Worm (Caenorhabditis elegans) whole organism, L4 larva: Measurements from ENCODE around the gene F35A5.2.
A peak's percentile ranks its signal among the peaks of the same experiment; 100 is the strongest.

Source experiments
- F37D6.2 ChIP-seq: sonication (generic microtip); optimal IDR thresholded peaks from 2 replicates; lab custom pipeline; 2016; ENCODE audit warnings: mild to moderate bottlenecking, missing genetic modification characterization, missing compliant biosample characterization
- Y75B8A.6 ChIP-seq: fragments of 200-800 bp; sonication (Bioruptor generic); IDR thresholded peaks from 2 replicates; pipeline ENCODE4 v1.3.6; 2022; ENCODE audit warnings: missing genetic modification reagents, missing genetic modification characterization, missing compliant biosample characterization
- aha-1 ChIP-seq: fragments of 150-350 bp; peaks from one replicate; lab custom pipeline; 2014; ENCODE audit warnings: missing biosample characterization, missing genetic modification characterization
- ama-1 ChIP-seq: fragments of 150-350 bp; optimal IDR thresholded peaks from 2 replicates; lab custom pipeline; 2014; ENCODE audit warnings: inconsistent platforms, mixed read lengths
- arid-1 ChIP-seq: fragments of 200-800 bp; sonication (Bioruptor generic); conservative IDR thresholded peaks from 2 replicates; pipeline ENCODE4 v1.3.6; 2022; ENCODE audit warnings: missing genetic modification reagents, missing genetic modification characterization, missing compliant biosample characterization
- attf-4 ChIP-seq: sonication (generic microtip); optimal IDR thresholded peaks from 3 replicates; lab custom pipeline; 2017; ENCODE audit warnings: missing biosample characterization, missing genetic modification characterization
- ceh-20 ChIP-seq: fragments of 200-800 bp; sonication (Bioruptor generic); IDR thresholded peaks from 2 replicates; pipeline ENCODE4 v1.3.6; 2022; ENCODE audit warnings: missing genetic modification reagents, missing genetic modification characterization, missing compliant biosample characterization
- ceh-44 ChIP-seq: fragments of 200-800 bp; sonication (Bioruptor generic); IDR thresholded peaks from 2 replicates; pipeline ENCODE4 v1.3.6; 2022; ENCODE audit warnings: missing genetic modification reagents, missing genetic modification characterization, missing compliant biosample characterization
- cey-2 ChIP-seq: sonication (generic microtip); optimal IDR thresholded peaks from 3 replicates; lab custom pipeline; 2017; ENCODE audit warnings: missing genetic modification characterization, mild to moderate bottlenecking, missing compliant biosample characterization, antibody characterized with exemption, borderline replicate concordance; ENCODE audit not compliant: insufficient read depth
- daf-19 ChIP-seq: fragments of 200-800 bp; sonication (Bioruptor generic); conservative IDR thresholded peaks from 2 replicates; pipeline ENCODE4 v1.3.6; 2022; ENCODE audit warnings: missing genetic modification characterization, missing compliant biosample characterization
- dmd-8 ChIP-seq: fragments of 200-800 bp; sonication (Bioruptor generic); IDR thresholded peaks from 2 replicates; pipeline ENCODE4 v1.3.6; 2022; ENCODE audit warnings: missing genetic modification characterization, missing compliant biosample characterization
- dmd-9 ChIP-seq: fragments of 200-800 bp; sonication (Bioruptor generic); IDR thresholded peaks from 2 replicates; pipeline ENCODE4 v1.3.6; 2022; ENCODE audit warnings: missing genetic modification reagents, missing genetic modification characterization, missing compliant biosample characterization
- dpl-1 ChIP-seq: fragments of 150-350 bp; optimal IDR thresholded peaks from 2 replicates; lab custom pipeline; 2014; ENCODE audit warnings: missing biosample characterization, missing genetic modification reagents, missing genetic modification characterization
- duxl-1 ChIP-seq: sonication (generic microtip); optimal IDR thresholded peaks from 2 replicates; lab custom pipeline; 2016; ENCODE audit warnings: mild to moderate bottlenecking, missing genetic modification characterization, moderate library complexity, missing compliant biosample characterization; ENCODE audit not compliant: poor library complexity
- dve-1 ChIP-seq: sonication (generic microtip); optimal IDR thresholded peaks from 2 replicates; lab custom pipeline; 2017; ENCODE audit warnings: antibody characterized with exemption, mild to moderate bottlenecking, missing genetic modification characterization, missing compliant biosample characterization; ENCODE audit not compliant: insufficient read depth
- fkh-10 ChIP-seq: fragments of 150-350 bp; optimal IDR thresholded peaks from 2 replicates; lab custom pipeline; 2014; ENCODE audit warnings: missing biosample characterization, missing genetic modification reagents, missing genetic modification characterization
- gei-8 ChIP-seq: fragments of 200-800 bp; sonication (Bioruptor generic); optimal IDR thresholded peaks from 2 replicates; lab custom pipeline; 2018; ENCODE audit warnings: mild to moderate bottlenecking, missing genetic modification characterization, missing compliant biosample characterization
- hlh-11 ChIP-seq: fragments of 200-800 bp; sonication (Bioruptor generic); optimal IDR thresholded peaks from 2 replicates; lab custom pipeline; 2018; ENCODE audit warnings: mild to moderate bottlenecking, missing genetic modification characterization, missing compliant biosample characterization
- hlh-30 ChIP-seq: sonication (generic microtip); optimal IDR thresholded peaks from 2 replicates; lab custom pipeline; 2017; ENCODE audit warnings: antibody characterized with exemption, mild to moderate bottlenecking, missing genetic modification characterization, missing compliant biosample characterization; ENCODE audit not compliant: insufficient read depth
- hmg-1.1 ChIP-seq: fragments of 200-800 bp; sonication (Bioruptor generic); IDR thresholded peaks from 2 replicates; pipeline ENCODE4 v1.3.6; 2022; ENCODE audit warnings: missing genetic modification reagents, missing genetic modification characterization, missing compliant biosample characterization
- lin-29 ChIP-seq: fragments of 200-800 bp; sonication (Bioruptor generic); IDR thresholded peaks from 2 replicates; pipeline ENCODE4 v1.3.6; 2022; ENCODE audit warnings: missing genetic modification reagents, missing genetic modification characterization, missing compliant biosample characterization
- lin-39 ChIP-seq: fragments of 150-350 bp; optimal IDR thresholded peaks from 2 replicates; lab custom pipeline; 2014; ENCODE audit warnings: missing biosample characterization, missing genetic modification reagents, missing genetic modification characterization
- lir-3 ChIP-seq: sonication (generic microtip); optimal IDR thresholded peaks from 2 replicates; lab custom pipeline; 2016; ENCODE audit warnings: mild to moderate bottlenecking, missing genetic modification characterization, missing compliant biosample characterization
- lsy-2 ChIP-seq, 2 experiments: fragments of 150-350 bp in 1 of 2; sonication (generic microtip) in 1 of 2; optimal IDR thresholded peaks; 2 replicates each; lab custom pipeline; 2014 to 2017; ENCODE audit warnings: missing biosample characterization in 2 of 2, missing genetic modification characterization in 2 of 2
- madf-5 ChIP-seq, 2 experiments: fragments of 200-800 bp; sonication (Bioruptor generic); IDR thresholded peaks; 2 replicates each; pipeline ENCODE4 v1.3.6; 2022; ENCODE audit warnings: missing compliant biosample characterization in 2 of 2, missing genetic modification characterization in 2 of 2
- mdl-1 ChIP-seq, 2 experiments: fragments of 150-350 bp in 1 of 2; sonication (generic microtip) in 1 of 2; optimal IDR thresholded peaks; 2 replicates each; lab custom pipeline; 2014 to 2017; ENCODE audit warnings: missing biosample characterization in 2 of 2, missing genetic modification characterization in 2 of 2
- mdt-29 ChIP-seq: fragments of 200-800 bp; sonication (Bioruptor generic); IDR thresholded peaks from 2 replicates; pipeline ENCODE4 v1.3.6; 2022; ENCODE audit warnings: missing genetic modification reagents, missing genetic modification characterization, missing compliant biosample characterization
- mep-1 ChIP-seq: fragments of 150-350 bp; sonication (generic microtip); optimal IDR thresholded peaks from 3 replicates; lab custom pipeline; 2014; ENCODE audit warnings: missing biosample characterization, missing genetic modification characterization
- nhr-102 ChIP-seq: sonication (generic microtip); optimal IDR thresholded peaks from 2 replicates; lab custom pipeline; 2016; ENCODE audit warnings: mild to moderate bottlenecking, missing genetic modification characterization, moderate library complexity, missing compliant biosample characterization
- nhr-11 ChIP-seq: fragments of 150-350 bp; optimal IDR thresholded peaks from 2 replicates; lab custom pipeline; 2014; ENCODE audit warnings: missing biosample characterization, missing genetic modification characterization
- nhr-111 ChIP-seq: fragments of 200-800 bp; sonication (Bioruptor generic); optimal IDR thresholded peaks from 2 replicates; lab custom pipeline; 2018; ENCODE audit warnings: mild to moderate bottlenecking, missing genetic modification characterization, missing compliant biosample characterization
- nhr-28 ChIP-seq: fragments of 150-350 bp; optimal IDR thresholded peaks from 2 replicates; lab custom pipeline; 2014; ENCODE audit warnings: missing biosample characterization, missing genetic modification characterization
- nhr-76 ChIP-seq: fragments of 150-350 bp; optimal IDR thresholded peaks from 2 replicates; lab custom pipeline; 2014; ENCODE audit warnings: missing biosample characterization, missing genetic modification characterization
- pha-4 ChIP-seq, 2 experiments: fragments of 150-350 bp in 1 of 2; fragments of 200-800 bp in 1 of 2; sonication (Bioruptor generic) in 1 of 2; IDR thresholded peaks in 1 of 2; optimal IDR thresholded peaks in 1 of 2; 2 replicates each; pipeline versions ENCODE4 v1.3.6 to Lab custom; 2014 to 2022; ENCODE audit warnings: missing genetic modification characterization in 2 of 2, missing genetic modification reagents in 2 of 2, missing biosample characterization in 1 of 2, missing compliant biosample characterization in 1 of 2
- php-3 ChIP-seq: fragments of 200-800 bp; sonication (Bioruptor generic); IDR thresholded peaks from 2 replicates; pipeline ENCODE4 v1.3.6; 2022; ENCODE audit warnings: missing genetic modification reagents, missing genetic modification characterization, missing compliant biosample characterization
- pqm-1 ChIP-seq: sonication (generic microtip); optimal IDR thresholded peaks from 2 replicates; lab custom pipeline; 2017; ENCODE audit warnings: missing biosample characterization, missing genetic modification characterization
- rbr-2 ChIP-seq: sonication (generic microtip); optimal IDR thresholded peaks from 2 replicates; lab custom pipeline; 2016; ENCODE audit warnings: missing genotype, missing genetic modification characterization, missing compliant biosample characterization
- sdz-12 ChIP-seq: fragments of 200-800 bp; sonication (Bioruptor generic); optimal IDR thresholded peaks from 2 replicates; lab custom pipeline; 2018; ENCODE audit warnings: mild to moderate bottlenecking, missing genetic modification characterization, missing compliant biosample characterization
- snpc-1.2 ChIP-seq: fragments of 200-800 bp; sonication (Bioruptor generic); IDR thresholded peaks from 2 replicates; pipeline ENCODE4 v1.3.6; 2022; ENCODE audit warnings: missing genetic modification reagents, missing genetic modification characterization, missing compliant biosample characterization
- snpc-4 ChIP-seq: fragments of 150-350 bp; optimal IDR thresholded peaks from 2 replicates; lab custom pipeline; 2014; ENCODE audit warnings: missing biosample characterization, missing genetic modification characterization
- spr-1 ChIP-seq: sonication (generic microtip); optimal IDR thresholded peaks from 2 replicates; lab custom pipeline; 2016; ENCODE audit warnings: mild to moderate bottlenecking, missing genetic modification characterization, missing compliant biosample characterization
- unc-130 ChIP-seq: sonication (generic microtip); optimal IDR thresholded peaks from 2 replicates; lab custom pipeline; 2016; ENCODE audit warnings: missing genetic modification reagents, missing genetic modification characterization, missing compliant biosample characterization
- unc-62 ChIP-seq, 3 experiments: fragments of 150-350 bp in 1 of 3; sonication (generic microtip); optimal IDR thresholded peaks in 2 of 3; peaks in 1 of 3; 1 replicate in 1 of 3; 2 replicates in 2 of 3; lab custom pipeline; 2014 to 2017; ENCODE audit warnings: missing biosample characterization in 3 of 3, missing genetic modification characterization in 3 of 3, missing genetic modification reagents in 3 of 3, missing genotype in 1 of 3
- vab-7 ChIP-seq: fragments of 200-800 bp; sonication (Bioruptor generic); IDR thresholded peaks from 2 replicates; pipeline ENCODE4 v1.3.6; 2022; ENCODE audit warnings: missing genetic modification reagents, missing genetic modification characterization, missing compliant biosample characterization
- zfp-2 ChIP-seq: sonication (generic microtip); optimal IDR thresholded peaks from 2 replicates; lab custom pipeline; 2016; ENCODE audit warnings: mild to moderate bottlenecking, missing genetic modification characterization, missing compliant biosample characterization
- zfp-3 ChIP-seq: fragments of 200-800 bp; sonication (Bioruptor generic); conservative IDR thresholded peaks from 2 replicates; pipeline ENCODE4 v1.3.6; 2022; ENCODE audit warnings: missing genetic modification reagents, missing genetic modification characterization, missing compliant biosample characterization

Gene F35A5.2

DNA sequence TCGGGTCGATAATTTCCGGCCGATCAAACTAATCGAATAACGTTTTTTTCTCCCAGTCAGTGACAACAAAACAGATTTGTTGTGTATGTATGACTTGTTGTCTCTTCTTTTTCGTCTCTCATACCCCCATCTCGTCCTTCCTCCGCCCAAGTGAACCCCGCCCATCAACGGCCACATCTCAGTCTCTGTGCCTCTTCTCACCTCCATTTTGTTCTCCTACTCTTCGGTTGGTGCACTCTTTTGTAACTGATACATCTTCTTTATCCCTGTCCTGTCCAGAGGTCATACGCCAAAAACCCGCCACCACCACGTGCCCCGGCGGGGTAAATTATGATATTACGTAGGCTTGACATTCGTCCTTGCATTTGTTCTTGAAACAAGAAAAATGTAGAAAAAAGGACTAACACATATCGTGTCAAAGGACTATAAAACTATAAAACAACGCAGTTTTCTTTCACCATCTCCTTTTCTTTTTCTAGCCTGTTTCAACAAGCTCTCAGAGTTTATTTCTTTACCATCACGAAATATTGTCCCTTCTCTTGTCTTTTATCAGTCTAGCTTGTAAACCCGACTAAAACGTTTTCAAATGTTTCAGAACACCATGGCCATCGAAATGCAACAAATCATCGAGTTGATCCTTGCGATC, 17.4 kb upstream of the F35A5.2 start, which contains the start of gene pmpl-1 (continued):
- TF ChIP-seq ama-1 (lab: Kevin White, UChicago): peak; percentile 81
- TF ChIP-seq hmg-1.1 (GFP tag; lab: Robert Waterston, UW): peak; percentile 31; the same call in 1 of the 2 replicates
- peak; percentile 99 for TF ChIP-seq aha-1 (tag; lab: Kevin White, UChicago)
- TF ChIP-seq nhr-28 (tag; lab: Kevin White, UChicago): peak; percentile 44
- peak; percentile 71 to 72 for TF ChIP-seq mdl-1 (tag; optimal IDR thresholded peaks at IDR 0.05; lab: Kevin White, UChicago)
- no peak for TF ChIP-seq gei-8 (GFP tag; lab: Kevin White, UChicago)
- peak; percentile 47 for TF ChIP-seq rbr-2 (tag; lab: Kevin White, UChicago)
- no peak for TF ChIP-seq zfp-3 (GFP tag; lab: Robert Waterston, UW)
- TF ChIP-seq nhr-11: peak; percentile 33

- peak; percentile 52 for TF ChIP-seq nhr-28 (tag; lab: Kevin White, UChicago)
- no peak for TF ChIP-seq duxl-1
- TF ChIP-seq mdt-29 (GFP tag; lab: Robert Waterston, UW): 0 out of 2 replicates have a peak, but pooled peaks have one; percentile 52
- TF ChIP-seq cey-2 (tag; lab: Kevin White, UChicago): no peak
- TF ChIP-seq mep-1 (tag; lab: Kevin White, UChicago): peak; percentile 79
- no peak for TF ChIP-seq ceh-44 (GFP tag; lab: Robert Waterston, UW)
- TF ChIP-seq snpc-4 (tag; lab: Kevin White, UChicago): no peak
- no peak for TF ChIP-seq dmd-9 (GFP tag; lab: Robert Waterston, UW)
- no peak for TF ChIP-seq spr-1
- no peak for TF ChIP-seq arid-1 (GFP tag; lab: Robert Waterston, UW)
- no peak for TF ChIP-seq vab-7
- TF ChIP-seq daf-19 (GFP tag; lab: Robert Waterston, UW): no peak
- TF ChIP-seq lir-3: no peak
- TF ChIP-seq sdz-12: no peak
- peak in 1 of 2 experiments; percentile 30 for TF ChIP-seq lsy-2 (tag; optimal IDR thresholded peaks at IDR 0.05; lab: Kevin White, UChicago)
- no peak for TF ChIP-seq attf-4
- TF ChIP-seq aha-1 (tag; lab: Kevin White, UChicago): peak; percentile 91
- no peak for TF ChIP-seq dmd-8 (GFP tag; lab: Robert Waterston, UW)
- no peak for TF ChIP-seq lin-39 (tag; lab: Kevin White, UChicago)
- no peak for TF ChIP-seq unc-62 (GFP tag; optimal IDR thresholded peaks at IDR 0.05 in 1 of 2; lab: Kevin White, UChicago)
- TF ChIP-seq unc-62 (tag; optimal IDR thresholded peaks at IDR 0.05; lab: Kevin White, UChicago): no peak
- peak; percentile 78 for TF ChIP-seq hlh-30 (tag; lab: Kevin White, UChicago)
- no peak for TF ChIP-seq zfp-2 (tag; lab: Kevin White, UChicago)
- TF ChIP-seq F37D6.2 (tag; lab: Kevin White, UChicago): no peak
- TF ChIP-seq ama-1 (lab: Kevin White, UChicago): peak; percentile 95
- peak; percentile 39 for TF ChIP-seq hlh-11 (tag; lab: Kevin White, UChicago)
- no peak for TF ChIP-seq nhr-76 (tag; lab: Kevin White, UChicago)
- no peak for TF ChIP-seq madf-5 (GFP tag; IDR thresholded peaks at IDR 0.05; lab: Robert Waterston, UW)
- no peak for TF ChIP-seq fkh-10 (GFP tag; lab: Kevin White, UChicago)
- TF ChIP-seq php-3 (GFP tag; lab: Robert Waterston, UW): no peak
- no peak for TF ChIP-seq nhr-111 (GFP tag; lab: Kevin White, UChicago)
- peak; percentile 73 for TF ChIP-seq dve-1 (tag; lab: Kevin White, UChicago)
- TF ChIP-seq gei-8 (GFP tag; lab: Kevin White, UChicago): no peak
- no peak for TF ChIP-seq snpc-1.2 (GFP tag; lab: Robert Waterston, UW)
- peak; percentile 28 to 66 for TF ChIP-seq mdl-1 (tag; optimal IDR thresholded peaks at IDR 0.05; lab: Kevin White, UChicago)
- TF ChIP-seq lin-29 (GFP tag; lab: Robert Waterston, UW): no peak
- TF ChIP-seq pha-4 (GFP tag; IDR thresholded peaks at IDR 0.05; lab: Robert Waterston, UW): no peak
- peak; percentile 43 for TF ChIP-seq pha-4 (tag; optimal IDR thresholded peaks at IDR 0.05; lab: Kevin White, UChicago)
- TF ChIP-seq ceh-20: 0 out of 2 replicates have a peak, but pooled peaks have one; percentile 24
- no peak for TF ChIP-seq dpl-1 (GFP tag; lab: Kevin White, UChicago)
- no peak for TF ChIP-seq unc-130 (GFP tag; lab: Kevin White, UChicago)
- no peak for TF ChIP-seq pqm-1
- peak; percentile 10 for TF ChIP-seq nhr-102 (tag; lab: Kevin White, UChicago)
- no peak for TF ChIP-seq Y75B8A.6 (GFP tag; lab: Robert Waterston, UW)
Measured at ce11 chrX:3788483-3788882, 16.5 kb upstream of the F35A5.2 start.
